Fruit fly (Drosophila melanogaster) Kc167 (cell line): Measurements from ENCODE around the gene Indy.

Experiments
- Myc ChIP-seq: fragments of >200 bp; optimal IDR thresholded peaks from 2 replicates; lab custom pipeline; 2017; ENCODE audit warnings: missing external identifiers
- Sin3A ChIP-seq: fragments of >200 bp; optimal IDR thresholded peaks from 2 replicates; lab custom pipeline; 2018; ENCODE audit warnings: missing external identifiers
- h ChIP-seq: fragments of >200 bp; optimal IDR thresholded peaks from 3 replicates; lab custom pipeline; 2018; ENCODE audit warnings: missing external identifiers
- insv ChIP-seq: fragments of >200 bp; optimal IDR thresholded peaks from 3 replicates; lab custom pipeline; 2018; ENCODE audit warnings: missing external identifiers
- psq ChIP-seq: fragments of >200 bp; optimal IDR thresholded peaks from 2 replicates; lab custom pipeline; 2017; ENCODE audit warnings: missing external identifiers
- ttk ChIP-seq: sonication (Bioruptor generic); optimal IDR thresholded peaks from 2 replicates; lab custom pipeline; 2017; ENCODE audit warnings: missing external identifiers

Gene Indy

dm6 chr3L:18801194-18801695 is 44.8 kb downstream of the Indy start, which contains the start of gene ftz-f1:
ftz-f1 (minus strand) TSS chr3L:18801309.
- no peak for TF ChIP-seq insv
- TF ChIP-seq psq, result no peak
- TF ChIP-seq Sin3A (lab: Kevin White, UChicago), result no peak
- TF ChIP-seq ttk (lab: Kevin White, UChicago), result no peak

dm6 chr3L:18800100-18800841 is 45.8 kb downstream of the Indy start:
- TF ChIP-seq Myc (lab: Kevin White, UChicago) (no peak), ttk (lab: Kevin White, UChicago) (no peak), psq (no peak), Sin3A (lab: Kevin White, UChicago) (no peak), h (lab: Kevin White, UChicago) (no peak), insv (no peak)

DNA sequence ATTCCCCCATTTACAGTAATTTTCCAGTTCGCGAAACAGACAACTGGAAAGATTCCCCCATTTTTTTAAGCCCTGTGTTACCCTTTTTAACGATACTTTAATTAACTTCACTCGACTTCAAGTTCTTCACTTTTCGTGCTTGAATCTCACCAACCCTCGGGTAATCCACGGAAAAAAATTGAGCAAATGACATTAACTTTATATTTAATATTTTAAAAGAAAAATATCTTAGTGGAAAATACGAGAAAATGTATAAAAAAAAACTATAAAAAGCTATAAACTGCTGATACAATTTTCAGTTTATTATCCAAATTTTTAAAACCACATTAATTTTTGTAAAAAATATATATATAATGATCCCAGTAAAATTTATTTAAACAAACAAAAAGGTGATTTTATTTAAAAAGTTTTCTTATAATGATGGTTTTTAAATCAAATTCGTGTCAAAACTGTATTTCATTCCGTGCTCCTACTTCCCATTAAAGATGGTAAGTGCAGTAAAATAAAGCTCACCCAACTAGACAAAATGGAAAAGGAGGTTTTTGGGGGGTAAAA is 46.5 kb downstream of the Indy start:
- TF ChIP-seq ttk (lab: Kevin White, UChicago) (no peak), psq (no peak), Myc (lab: Kevin White, UChicago) (no peak), insv (no peak), h (lab: Kevin White, UChicago) (no peak)

dm6 chr3L:18796376-18796775 is 49.7 kb downstream of the Indy start:
- TF ChIP-seq insv, result no peak
- no peak for TF ChIP-seq Myc (lab: Kevin White, UChicago)

DNA sequence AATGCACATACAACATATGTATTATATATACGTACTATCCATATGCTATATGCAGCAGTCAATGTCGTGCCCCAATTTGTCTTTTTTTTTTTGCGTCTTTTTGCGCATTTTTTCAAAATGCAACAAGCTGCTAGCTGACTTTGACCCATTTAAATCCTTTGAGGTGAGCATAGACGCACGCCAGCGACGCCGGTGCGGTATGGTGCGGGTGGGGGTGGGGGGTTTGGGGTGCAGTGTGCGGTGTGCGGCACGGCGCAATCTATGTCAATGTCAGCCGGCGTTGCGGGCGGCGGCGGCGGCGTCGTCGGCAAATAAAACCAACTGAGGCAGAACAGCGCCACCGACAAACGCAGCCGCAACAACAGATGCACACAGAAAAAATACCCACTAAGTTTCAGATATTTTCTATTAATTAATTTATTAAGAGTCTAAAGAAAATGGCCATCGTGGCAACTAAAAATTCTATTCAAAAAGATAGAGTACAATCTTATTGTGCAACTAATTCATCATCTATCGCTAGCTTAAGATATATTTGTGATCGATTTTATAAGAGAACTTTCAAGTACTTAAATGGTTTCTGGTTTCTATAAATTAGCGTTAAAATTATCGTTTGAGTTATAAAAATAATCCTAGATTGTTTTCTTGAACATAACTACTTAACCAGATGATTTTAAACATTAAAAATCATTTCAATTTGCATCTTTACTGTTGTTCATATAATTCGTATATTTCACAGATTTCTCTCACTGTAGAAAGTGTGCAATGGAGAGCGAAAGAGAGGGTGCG is 50.8 kb downstream of the Indy start:
- TF ChIP-seq Myc (lab: Kevin White, UChicago) (no peak), psq (no peak), ttk (lab: Kevin White, UChicago) (no peak), h (lab: Kevin White, UChicago) (no peak), insv (no peak), Sin3A (lab: Kevin White, UChicago) (no peak)

- TF ChIP-seq psq, result no peak
- TF ChIP-seq Sin3A (lab: Kevin White, UChicago), result no peak
- no peak for TF ChIP-seq insv
- TF ChIP-seq h (lab: Kevin White, UChicago), result no peak
- TF ChIP-seq ttk (lab: Kevin White, UChicago), result no peak
- TF ChIP-seq Myc (lab: Kevin White, UChicago), result no peak
These were observed 53.2 kb downstream of the Indy start for dm6 chr3L:18792834-18793233.

DNA sequence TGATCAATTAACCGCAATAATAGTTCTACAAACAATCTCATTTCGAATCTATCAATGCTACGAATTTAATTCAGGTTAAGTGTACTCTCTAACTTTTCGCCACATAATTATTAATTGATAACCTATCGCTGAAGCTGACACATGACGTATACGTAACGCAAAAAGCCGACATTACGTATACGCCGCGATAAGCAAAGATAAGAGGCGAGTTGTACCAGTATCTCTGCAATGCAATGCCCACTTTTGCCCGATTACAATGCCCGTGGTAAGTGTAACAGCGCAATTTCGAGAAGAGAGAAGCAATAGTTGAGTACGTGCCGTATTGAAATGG is 54.1 kb downstream of the Indy start:
- no peak for TF ChIP-seq insv
- no peak for TF ChIP-seq Myc (lab: Kevin White, UChicago)
- no peak for TF ChIP-seq h (lab: Kevin White, UChicago)
- no peak for TF ChIP-seq psq
- no peak for TF ChIP-seq ttk (lab: Kevin White, UChicago)
- TF ChIP-seq Sin3A (lab: Kevin White, UChicago), result no peak

DNA sequence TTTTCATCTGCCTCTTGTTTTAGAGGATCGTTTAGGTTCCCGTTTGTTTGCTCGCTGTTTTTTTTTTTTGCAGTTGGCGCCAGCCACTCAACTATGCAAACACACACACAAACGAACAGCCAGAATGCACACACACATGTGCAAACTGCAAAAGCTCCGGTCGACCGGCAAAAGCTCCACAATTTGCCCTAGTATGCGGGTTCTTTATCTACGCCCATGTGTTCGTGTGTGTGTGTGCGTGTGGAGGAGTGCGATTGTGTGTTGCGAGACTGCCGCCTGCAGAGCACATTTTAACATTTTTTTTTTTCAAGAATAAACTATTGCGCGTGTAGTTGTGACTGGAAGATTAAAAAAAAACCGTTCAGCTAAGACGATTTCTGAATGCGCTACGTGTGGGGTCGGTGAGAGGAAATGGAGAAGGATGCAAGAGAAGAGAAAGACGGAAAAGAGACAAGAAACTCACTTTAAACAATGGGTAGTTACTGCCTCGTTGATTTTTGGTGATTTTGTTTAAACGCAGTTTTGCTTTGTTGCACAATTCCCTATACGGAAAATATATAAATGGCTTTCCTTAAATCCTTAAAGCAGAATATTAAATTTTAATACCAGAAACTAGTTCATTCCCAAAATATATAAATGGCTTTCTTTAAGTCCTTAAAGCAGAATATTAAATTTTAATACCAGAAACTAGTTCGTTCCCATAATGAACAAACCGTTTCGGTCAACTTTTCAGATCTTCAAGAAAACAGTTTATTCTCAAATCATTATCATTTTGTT is 54.6 kb downstream of the Indy start:
- TF ChIP-seq Sin3A (lab: Kevin White, UChicago), result no peak
- no peak for TF ChIP-seq ttk (lab: Kevin White, UChicago)
- no peak for TF ChIP-seq h (lab: Kevin White, UChicago)
- no peak for TF ChIP-seq insv
- TF ChIP-seq Myc (lab: Kevin White, UChicago), result no peak
- no peak for TF ChIP-seq psq

- TF ChIP-seq psq, result no peak
These were observed 55.4 kb downstream of the Indy start for dm6 chr3L:18790630-18791167.

dm6 chr3L:18789203-18790018 is 56.7 kb downstream of the Indy start:
- TF ChIP-seq insv, result no peak
- no peak for TF ChIP-seq h (lab: Kevin White, UChicago)
- TF ChIP-seq ttk (lab: Kevin White, UChicago), result no peak
- TF ChIP-seq psq, result no peak
- no peak for TF ChIP-seq Sin3A (lab: Kevin White, UChicago)

DNA sequence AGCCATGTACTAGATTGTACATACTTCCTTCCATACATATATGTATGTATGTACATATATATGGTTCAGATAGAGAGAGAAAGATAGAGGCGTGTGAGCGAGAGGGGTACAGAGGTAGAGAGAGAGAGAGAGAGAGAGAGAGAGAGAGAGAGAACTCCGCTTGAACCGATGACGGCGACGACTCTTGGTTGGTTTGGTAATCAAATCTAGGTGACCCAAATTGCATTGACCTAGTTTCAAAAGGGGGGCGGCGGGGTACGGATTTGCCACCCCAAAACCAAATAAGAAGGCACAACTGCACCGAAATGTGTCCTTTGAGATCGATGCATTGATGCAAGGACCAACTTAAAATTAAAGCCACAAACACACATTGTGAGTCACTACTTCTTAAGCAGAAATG is 58.2 kb downstream of the Indy start:
- TF ChIP-seq ttk (lab: Kevin White, UChicago), result no peak
